Fruit fly (Drosophila melanogaster): ENCODE results near the gene Ugt37B1.

DNA sequence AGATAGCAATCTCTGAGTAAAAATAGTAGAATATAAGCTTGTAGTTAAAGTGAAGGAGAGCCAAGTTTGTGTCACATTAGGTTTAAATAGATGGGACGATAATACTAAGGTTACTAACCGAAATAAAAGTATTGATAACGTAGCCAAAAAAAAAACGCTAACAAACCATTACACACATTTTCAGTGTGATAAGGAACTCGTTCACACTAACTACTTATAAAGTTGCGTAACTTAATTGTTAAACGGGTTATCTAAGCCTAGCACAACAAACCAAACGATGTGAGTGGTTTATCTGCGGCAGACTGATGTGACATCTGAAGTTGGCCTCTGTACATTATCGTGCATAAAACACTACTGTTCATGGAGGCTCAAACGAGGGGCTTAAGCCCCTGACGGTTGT lies 646 bp upstream of the Ugt37B1 start:
- no peak for TF ChIP-seq CG8478 (optimal IDR thresholded peaks at IDR 0.05)
- TF ChIP-seq CTCF (optimal IDR thresholded peaks at IDR 0.05), result no peak
